Worm (Caenorhabditis elegans) whole organism, early embryonic: ENCODE results near the gene tbx-2.

Experiments
- B0310.2 ChIP-seq: sonication (generic microtip); optimal IDR thresholded peaks from 2 replicates; lab custom pipeline; 2016; ENCODE audit warnings: mild to moderate bottlenecking, missing genetic modification characterization, missing compliant biosample characterization
- F13C5.2 ChIP-seq: sonication (generic microtip); optimal IDR thresholded peaks from 2 replicates; lab custom pipeline; 2017; ENCODE audit warnings: mild to moderate bottlenecking, missing genetic modification characterization, inconsistent platforms, missing compliant biosample characterization
- ama-1 ChIP-seq: fragments of 150-350 bp; optimal IDR thresholded peaks from 2 replicates; lab custom pipeline; 2014
- ceh-36 ChIP-seq: sonication (generic microtip); optimal IDR thresholded peaks from 2 replicates; lab custom pipeline; 2016; ENCODE audit warnings: missing genetic modification characterization, inconsistent platforms, missing compliant biosample characterization
- hmbx-1 ChIP-seq: sonication (generic microtip); optimal IDR thresholded peaks from 2 replicates; lab custom pipeline; 2016; ENCODE audit warnings: mild to moderate bottlenecking, missing genetic modification characterization, missing compliant biosample characterization
- pes-1 ChIP-seq: fragments of 200-800 bp; sonication (Bioruptor generic); IDR thresholded peaks from 2 replicates; pipeline ENCODE4 v1.3.6; 2022; ENCODE audit warnings: missing genetic modification reagents, missing genetic modification characterization, missing compliant biosample characterization

ce11 chrIII:5150012-5150411, 13.9 kb upstream of the tbx-2 start:
- TF ChIP-seq hmbx-1 (no peak), ama-1 (lab: Kevin White, UChicago) (no peak), ceh-36 (tag; lab: Kevin White, UChicago) (no peak), F13C5.2 (tag; lab: Kevin White, UChicago) (no peak), B0310.2 (tag; lab: Kevin White, UChicago) (no peak), pes-1 (GFP tag; lab: Robert Waterston, UW) (no peak)
